Worm (Caenorhabditis elegans) whole organism, young adult: ENCODE measurements around the gene C24H11.5.

Experiments used
- B0019.2 ChIP-seq: fragments of 200-800 bp; sonication (Bioruptor generic); conservative IDR thresholded peaks from 2 replicates; pipeline ENCODE4 v1.3.6; 2022; ENCODE audit warnings: missing genetic modification reagents, missing genetic modification characterization, missing compliant biosample characterization
- C06A6.2 ChIP-seq: fragments of 200-800 bp; sonication (Bioruptor generic); conservative IDR thresholded peaks from 2 replicates; pipeline ENCODE4 v1.3.6; 2022; ENCODE audit warnings: missing genetic modification characterization, missing compliant biosample characterization
- F23B12.7 ChIP-seq: sonication (generic microtip); optimal IDR thresholded peaks from 2 replicates; lab custom pipeline; 2017; ENCODE audit warnings: missing genetic modification characterization, mild to moderate bottlenecking, missing compliant biosample characterization, antibody characterized with exemption, moderate library complexity; ENCODE audit not compliant: insufficient read depth
- F33H1.4 ChIP-seq: fragments of 200-800 bp; sonication (Bioruptor generic); IDR thresholded peaks from 2 replicates; pipeline ENCODE4 v1.3.6; 2022; ENCODE audit warnings: missing genetic modification reagents, missing genetic modification characterization, missing compliant biosample characterization
- F49E8.2 ChIP-seq: sonication (generic microtip); optimal IDR thresholded peaks from 3 replicates; lab custom pipeline; 2017; ENCODE audit warnings: missing genetic modification characterization, mild to moderate bottlenecking, missing compliant biosample characterization, antibody characterized with exemption, moderate library complexity; ENCODE audit not compliant: insufficient read depth
- F52B5.7 ChIP-seq: sonication (generic microtip); optimal IDR thresholded peaks from 2 replicates; lab custom pipeline; 2016; ENCODE audit warnings: mild to moderate bottlenecking, missing genetic modification characterization, missing compliant biosample characterization
- F57A8.1 ChIP-seq: fragments of 200-800 bp; sonication (Bioruptor generic); optimal IDR thresholded peaks from 2 replicates; lab custom pipeline; 2018; ENCODE audit warnings: mild to moderate bottlenecking, missing genetic modification characterization, moderate library complexity, missing compliant biosample characterization
- K12H6.12 ChIP-seq: fragments of 200-800 bp; sonication (Bioruptor generic); optimal IDR thresholded peaks from 2 replicates; lab custom pipeline; 2018; ENCODE audit warnings: mild to moderate bottlenecking, missing genetic modification characterization, missing compliant biosample characterization
- T26A5.8 ChIP-seq: sonication (generic microtip); optimal IDR thresholded peaks from 2 replicates; lab custom pipeline; 2016; ENCODE audit warnings: missing genetic modification characterization, missing compliant biosample characterization
- Y53G8AR.9 ChIP-seq: fragments of 200-800 bp; sonication (Bioruptor generic); conservative IDR thresholded peaks from 2 replicates; pipeline ENCODE4 v1.3.6; 2022; ENCODE audit warnings: missing genetic modification reagents, missing genetic modification characterization, missing compliant biosample characterization
- Y56A3A.18 ChIP-seq: fragments of 200-800 bp; sonication (Bioruptor generic); IDR thresholded peaks from 2 replicates; pipeline ENCODE4 v1.3.6; 2022; ENCODE audit warnings: missing genetic modification reagents, missing genetic modification characterization, missing compliant biosample characterization
- Y79H2A.3 ChIP-seq: fragments of 200-800 bp; sonication (Bioruptor generic); conservative IDR thresholded peaks from 2 replicates; pipeline ENCODE4 v1.3.6; 2022; ENCODE audit warnings: missing genetic modification reagents, missing genetic modification characterization, missing compliant biosample characterization
- ZK185.1 ChIP-seq: sonication (generic microtip); optimal IDR thresholded peaks from 2 replicates; lab custom pipeline; 2016; ENCODE audit warnings: mild to moderate bottlenecking, missing genetic modification characterization, missing compliant biosample characterization; ENCODE audit not compliant: poor library complexity, severe bottlenecking
- atf-7 ChIP-seq: sonication (generic microtip); optimal IDR thresholded peaks from 2 replicates; lab custom pipeline; 2017; ENCODE audit warnings: mild to moderate bottlenecking, missing genetic modification characterization, missing compliant biosample characterization
- bed-2 ChIP-seq: fragments of 200-800 bp; sonication (Bioruptor generic); IDR thresholded peaks from 2 replicates; pipeline ENCODE4 v1.3.6; 2022; ENCODE audit warnings: missing genetic modification reagents, missing genetic modification characterization, missing compliant biosample characterization
- chd-7 ChIP-seq: sonication (generic microtip); optimal IDR thresholded peaks from 2 replicates; lab custom pipeline; 2016; ENCODE audit warnings: mild to moderate bottlenecking, missing genetic modification characterization, moderate library complexity, missing compliant biosample characterization
- dox-1 ChIP-seq: fragments of 200-800 bp; sonication (Bioruptor generic); IDR thresholded peaks from 2 replicates; pipeline ENCODE4 v1.3.6; 2022; ENCODE audit warnings: missing genetic modification reagents, missing genetic modification characterization, missing compliant biosample characterization
- efl-1 ChIP-seq: fragments of 150-350 bp; optimal IDR thresholded peaks from 2 replicates; lab custom pipeline; 2014; ENCODE audit warnings: missing biosample characterization, missing genetic modification reagents, missing genetic modification characterization
- egrh-3 ChIP-seq: fragments of 200-800 bp; sonication (Bioruptor generic); IDR thresholded peaks from 2 replicates; pipeline ENCODE4 v1.3.6; 2022; ENCODE audit warnings: missing genetic modification reagents, missing genetic modification characterization, missing compliant biosample characterization
- ekl-4 ChIP-seq: fragments of 200-800 bp; sonication (Bioruptor generic); IDR thresholded peaks from 2 replicates; pipeline ENCODE4 v1.3.6; 2022; ENCODE audit warnings: missing genetic modification reagents, missing genetic modification characterization, missing compliant biosample characterization
- hlh-26 ChIP-seq: fragments of 200-800 bp; sonication (Bioruptor generic); conservative IDR thresholded peaks from 2 replicates; pipeline ENCODE4 v1.3.6; 2022; ENCODE audit warnings: missing genetic modification reagents, missing genetic modification characterization, missing compliant biosample characterization
- hmg-1.2 ChIP-seq: fragments of 200-800 bp; sonication (Bioruptor generic); IDR thresholded peaks from 2 replicates; pipeline ENCODE4 v1.3.6; 2022; ENCODE audit warnings: missing genetic modification reagents, missing genetic modification characterization, missing compliant biosample characterization
- hrde-1 ChIP-seq: sonication (generic microtip); optimal IDR thresholded peaks from 2 replicates; lab custom pipeline; 2016; ENCODE audit warnings: missing genetic modification characterization, mild to moderate bottlenecking, missing compliant biosample characterization, moderate library complexity, missing genotype, missing genetic modification reagents, borderline replicate concordance
- lag-1 ChIP-seq: fragments of 200-800 bp; sonication (Bioruptor generic); IDR thresholded peaks from 2 replicates; pipeline ENCODE4 v1.3.6; 2022; ENCODE audit warnings: missing genetic modification reagents, missing genetic modification characterization, missing compliant biosample characterization
- let-607 ChIP-seq, 2 experiments: fragments of 200-800 bp in 1 of 2; sonication (Bioruptor generic) in 1 of 2; sonication (generic microtip) in 1 of 2; optimal IDR thresholded peaks; 2 replicates each; lab custom pipeline; 2016 to 2018; ENCODE audit warnings: mild to moderate bottlenecking in 2 of 2, missing compliant biosample characterization in 2 of 2, missing genetic modification characterization in 2 of 2, moderate library complexity in 2 of 2, missing genotype in 1 of 2
- lin-26 ChIP-seq: fragments of 200-800 bp; sonication (Bioruptor generic); IDR thresholded peaks from 2 replicates; pipeline ENCODE4 v1.3.6; 2022; ENCODE audit warnings: missing genetic modification reagents, missing genetic modification characterization, missing compliant biosample characterization
- lin-35 ChIP-seq, 3 experiments: fragments of 150-350 bp in 2 of 3; sonication (generic microtip) in 1 of 3; optimal IDR thresholded peaks; 2 replicates each; lab custom pipeline; 2014 to 2018; ENCODE audit warnings: missing biosample characterization in 3 of 3, missing genetic modification characterization in 3 of 3, missing genetic modification reagents in 3 of 3
- lin-40 ChIP-seq: sonication (generic microtip); optimal IDR thresholded peaks from 2 replicates; lab custom pipeline; 2016; ENCODE audit warnings: missing genetic modification characterization, mild to moderate bottlenecking, missing compliant biosample characterization, missing genotype, missing genetic modification reagents
- madf-6 ChIP-seq: fragments of 200-800 bp; sonication (Bioruptor generic); IDR thresholded peaks from 2 replicates; pipeline ENCODE4 v1.3.6; 2022; ENCODE audit warnings: missing genetic modification reagents, missing genetic modification characterization, missing compliant biosample characterization
- madf-8 ChIP-seq: fragments of 200-800 bp; sonication (Bioruptor generic); conservative IDR thresholded peaks from 2 replicates; pipeline ENCODE4 v1.3.6; 2022; ENCODE audit warnings: missing genetic modification reagents, missing genetic modification characterization, missing compliant biosample characterization
- mcd-1 ChIP-seq: fragments of 200-800 bp; sonication (Bioruptor generic); IDR thresholded peaks from 2 replicates; pipeline ENCODE4 v1.3.6; 2022; ENCODE audit warnings: missing genetic modification reagents, missing genetic modification characterization, missing compliant biosample characterization
- mxl-1 ChIP-seq: sonication (generic microtip); optimal IDR thresholded peaks from 2 replicates; lab custom pipeline; 2016; ENCODE audit warnings: missing genetic modification characterization, missing compliant biosample characterization
- nfyb-1 ChIP-seq: fragments of 200-800 bp; sonication (Bioruptor generic); IDR thresholded peaks from 2 replicates; pipeline ENCODE4 v1.3.6; 2022; ENCODE audit warnings: missing genetic modification reagents, missing genetic modification characterization, missing compliant biosample characterization
- nhr-27 ChIP-seq: fragments of 200-800 bp; sonication (Bioruptor generic); optimal IDR thresholded peaks from 2 replicates; lab custom pipeline; 2018; ENCODE audit warnings: mild to moderate bottlenecking, missing genetic modification characterization, moderate library complexity, missing compliant biosample characterization
- nhr-80 ChIP-seq: sonication (generic microtip); optimal IDR thresholded peaks from 2 replicates; lab custom pipeline; 2016; ENCODE audit warnings: missing genetic modification characterization, missing compliant biosample characterization
- rcor-1 ChIP-seq: fragments of 200-800 bp; sonication (Bioruptor generic); IDR thresholded peaks from 2 replicates; pipeline ENCODE4 v1.3.6; 2022; ENCODE audit warnings: missing genetic modification reagents, missing genetic modification characterization, missing compliant biosample characterization
- snpc-1.1 ChIP-seq: sonication (generic microtip); optimal IDR thresholded peaks from 2 replicates; lab custom pipeline; 2017; ENCODE audit warnings: missing genetic modification characterization, mild to moderate bottlenecking, missing compliant biosample characterization, antibody characterized with exemption, moderate library complexity, missing genotype, missing genetic modification reagents; ENCODE audit not compliant: insufficient read depth
- snpc-3.4 ChIP-seq: sonication (generic microtip); optimal IDR thresholded peaks from 2 replicates; lab custom pipeline; 2017; ENCODE audit warnings: missing genetic modification characterization, mild to moderate bottlenecking, missing compliant biosample characterization, antibody characterized with exemption, moderate library complexity, missing genotype, missing genetic modification reagents
- snpc-4 ChIP-seq, 5 experiments: fragments of 150-350 bp in 1 of 5; sonication (generic microtip) in 4 of 5; optimal IDR thresholded peaks; 2 replicates each; lab custom pipeline; 2014 to 2018; ENCODE audit warnings: missing genetic modification characterization in 5 of 5, missing biosample characterization in 3 of 5, antibody characterized with exemption in 2 of 5, mild to moderate bottlenecking in 2 of 5, missing compliant biosample characterization in 2 of 5, missing genotype in 2 of 5, moderate library complexity in 2 of 5, missing genetic modification reagents in 1 of 5

C24H11.5 gene

ce11 chrIII:11814653-11815052 lies 34.6 kb downstream of the C24H11.5 start:
- peak; percentile 7 for TF ChIP-seq lin-40
- TF ChIP-seq Y53G8AR.9 (GFP tag; lab: Robert Waterston, UW) = no peak
- no peak for TF ChIP-seq mxl-1

ce11 chrIII:11816523-11817003 lies 36.5 kb downstream of the C24H11.5 start, which contains the start of gene C18D11.1:
Gene C18D11.1, plus strand, starts transcription at chrIII:11816573.
- TF ChIP-seq F23B12.7 (tag; lab: Kevin White, UChicago) = no peak
- TF ChIP-seq F49E8.2 (tag; lab: Kevin White, UChicago) = no peak
- TF ChIP-seq dox-1 = no peak
- TF ChIP-seq snpc-3.4 (tag; lab: Kevin White, UChicago) = no peak
- TF ChIP-seq chd-7 (tag; lab: Kevin White, UChicago) = no peak
- no peak for TF ChIP-seq lin-26 (GFP tag; lab: Robert Waterston, UW)
- TF ChIP-seq rcor-1 = no peak
- TF ChIP-seq ekl-4 = no peak
- TF ChIP-seq nhr-27 (tag; lab: Kevin White, UChicago) = no peak
- TF ChIP-seq mcd-1 (GFP tag; lab: Robert Waterston, UW) = no peak
- no peak for TF ChIP-seq Y56A3A.18
- no peak for TF ChIP-seq egrh-3 (GFP tag; lab: Robert Waterston, UW)
- no peak for TF ChIP-seq nfyb-1 (GFP tag; lab: Robert Waterston, UW)
- TF ChIP-seq lag-1 = no peak
- no peak for TF ChIP-seq bed-2
- TF ChIP-seq T26A5.8 (tag; lab: Kevin White, UChicago) = no peak
- TF ChIP-seq K12H6.12 (tag; lab: Kevin White, UChicago) = no peak
- no peak for TF ChIP-seq madf-8 (GFP tag; lab: Robert Waterston, UW)
- TF ChIP-seq, all 124 proteins: peak for 0

- TF ChIP-seq snpc-4 (GFP tag; optimal IDR thresholded peaks at IDR 0.05; lab: Kevin White, UChicago) (peak; percentile 26), snpc-4 (tag; optimal IDR thresholded peaks at IDR 0.05; lab: Kevin White, UChicago) (peak in 2 of 4 experiments; percentile 80), hlh-26 (GFP tag; lab: Robert Waterston, UW) (no peak), snpc-1.1 (tag; lab: Kevin White, UChicago) (peak; percentile 49), hrde-1 (tag; lab: Kevin White, UChicago) (no peak), atf-7 (tag; lab: Kevin White, UChicago) (no peak), madf-6 (GFP tag; lab: Robert Waterston, UW) (0 out of 2 replicates have a peak, but pooled peaks have one; percentile 7), hmg-1.2 (GFP tag; lab: Robert Waterston, UW) (peak; percentile 36; the same call in 1 of the 2 replicates)
These were observed 37.8 kb downstream of the C24H11.5 start for ce11 chrIII:11817865-11818264.

ce11 chrIII:11822407-11822806 lies 42.4 kb downstream of the C24H11.5 start, which contains the start of gene maa-1:
Gene maa-1, minus strand, starts transcription at chrIII:11822526.
- TF ChIP-seq nhr-80 (tag; lab: Kevin White, UChicago) (peak; percentile 48), ZK185.1 (no peak)

ce11 chrIII:11823260-11823659 lies 43.2 kb downstream of the C24H11.5 start, which contains the start of gene C18D11.3:
Gene C18D11.3, plus strand, starts transcription at chrIII:11823448.
- peak; percentile 65 for TF ChIP-seq efl-1
- TF ChIP-seq snpc-4 (GFP tag; optimal IDR thresholded peaks at IDR 0.05; lab: Kevin White, UChicago) = peak; percentile 32
- TF ChIP-seq snpc-4 (tag; optimal IDR thresholded peaks at IDR 0.05; lab: Kevin White, UChicago) = peak in 3 of 4 experiments; percentile 26 to 71 (median 52)
- peak; percentile 32 for TF ChIP-seq atf-7 (tag; lab: Kevin White, UChicago)
- peak; percentile 39; the same call in 1 of the 2 replicates for TF ChIP-seq C06A6.2
- no peak for TF ChIP-seq F52B5.7
- TF ChIP-seq Y79H2A.3 (GFP tag; lab: Robert Waterston, UW) = no peak
- peak in 1 of 3 experiments; percentile 70 for TF ChIP-seq lin-35 (GFP tag; optimal IDR thresholded peaks at IDR 0.05; lab: Kevin White, UChicago)
- TF ChIP-seq hlh-26 (GFP tag; lab: Robert Waterston, UW) = no peak
- peak in 1 of 2 experiments; percentile 30 for TF ChIP-seq let-607 (tag; optimal IDR thresholded peaks at IDR 0.05; lab: Kevin White, UChicago)
- peak; percentile 65; the same call in 1 of the 2 replicates for TF ChIP-seq ekl-4
- peak; percentile 51 for TF ChIP-seq F33H1.4 (GFP tag; lab: Robert Waterston, UW)
- TF ChIP-seq F57A8.1 (GFP tag; lab: Kevin White, UChicago) = no peak
- TF ChIP-seq B0019.2 = 0 out of 2 replicates have a peak, but pooled peaks have one; percentile 46
